Worm (Caenorhabditis elegans) whole organism, L3 larva: ENCODE measurements around the gene R193.1.
A peak's percentile ranks its signal among the peaks of the same experiment; 100 is the strongest.

ENCODE experiments used
- ZK546.5 ChIP-seq: sonication (generic microtip); optimal IDR thresholded peaks from 2 replicates; lab custom pipeline; 2017; ENCODE audit warnings: missing biosample characterization, missing genetic modification characterization
- aly-2 ChIP-seq: fragments of 150-350 bp; optimal IDR thresholded peaks from 2 replicates; lab custom pipeline; 2014; ENCODE audit warnings: missing biosample characterization, missing genetic modification characterization
- ama-1 ChIP-seq: fragments of 150-350 bp; optimal IDR thresholded peaks from 2 replicates; lab custom pipeline; 2018
- ceh-16 ChIP-seq: sonication (generic microtip); optimal IDR thresholded peaks from 2 replicates; lab custom pipeline; 2017; ENCODE audit warnings: missing biosample characterization, missing genetic modification characterization
- ceh-28 ChIP-seq: fragments of 150-350 bp; optimal IDR thresholded peaks from 2 replicates; lab custom pipeline; 2014; ENCODE audit warnings: missing biosample characterization, missing genetic modification reagents, missing genetic modification characterization
- ceh-82 ChIP-seq: fragments of 150-350 bp; optimal IDR thresholded peaks from 2 replicates; lab custom pipeline; 2014; ENCODE audit warnings: missing biosample characterization, missing genetic modification characterization
- daf-12 ChIP-seq: fragments of 150-350 bp; optimal IDR thresholded peaks from 2 replicates; lab custom pipeline; 2014; ENCODE audit warnings: missing biosample characterization, missing genetic modification reagents, missing genetic modification characterization
- egl-27 ChIP-seq: sonication (generic microtip); optimal IDR thresholded peaks from 4 replicates; lab custom pipeline; 2017; ENCODE audit warnings: missing biosample characterization, missing genetic modification reagents, missing genetic modification characterization
- egl-5 ChIP-seq: fragments of 150-350 bp; optimal IDR thresholded peaks from 2 replicates; lab custom pipeline; 2017; ENCODE audit warnings: missing biosample characterization, missing genetic modification reagents, missing genetic modification characterization, inconsistent platforms
- elt-1 ChIP-seq: fragments of 150-350 bp; optimal IDR thresholded peaks from 2 replicates; lab custom pipeline; 2014; ENCODE audit warnings: missing biosample characterization, missing genetic modification characterization
- elt-2 ChIP-seq: sonication (generic microtip); optimal IDR thresholded peaks from 2 replicates; lab custom pipeline; 2016; ENCODE audit warnings: missing genetic modification reagents, mild to moderate bottlenecking, missing genetic modification characterization, missing compliant biosample characterization
- elt-3 ChIP-seq, 3 experiments: fragments of 150-350 bp in 1 of 3; sonication (generic microtip) in 2 of 3; optimal IDR thresholded peaks; 2 replicates in 2 of 3; 4 replicates in 1 of 3; lab custom pipeline; 2014 to 2017; ENCODE audit warnings: missing biosample characterization in 3 of 3, missing genetic modification characterization in 3 of 3
- eor-1 ChIP-seq, 2 experiments: fragments of 150-350 bp; optimal IDR thresholded peaks; 2 replicates each; lab custom pipeline; 2014 to 2018; ENCODE audit warnings: missing biosample characterization in 2 of 2, missing genetic modification characterization in 2 of 2
- fkh-10 ChIP-seq: sonication (generic microtip); optimal IDR thresholded peaks from 2 replicates; lab custom pipeline; 2017; ENCODE audit warnings: missing biosample characterization, missing genetic modification reagents, missing genetic modification characterization
- fkh-2 ChIP-seq: fragments of 150-350 bp; optimal IDR thresholded peaks from 2 replicates; lab custom pipeline; 2014; ENCODE audit warnings: missing biosample characterization, missing genetic modification reagents, missing genetic modification characterization
- fos-1 ChIP-seq: fragments of 150-350 bp; optimal IDR thresholded peaks from 2 replicates; lab custom pipeline; 2014; ENCODE audit warnings: missing biosample characterization, missing genetic modification characterization
- hmg-11 ChIP-seq: sonication (generic microtip); optimal IDR thresholded peaks from 2 replicates; lab custom pipeline; 2016; ENCODE audit warnings: missing genetic modification characterization, missing compliant biosample characterization
- lin-15B ChIP-seq: fragments of 150-350 bp; optimal IDR thresholded peaks from 2 replicates; lab custom pipeline; 2014; ENCODE audit warnings: missing biosample characterization, missing genetic modification characterization
- mdl-1 ChIP-seq: fragments of 150-350 bp; optimal IDR thresholded peaks from 2 replicates; lab custom pipeline; 2014; ENCODE audit warnings: missing biosample characterization, missing genetic modification characterization
- mml-1 ChIP-seq: fragments of 150-350 bp; sonication (generic microtip); optimal IDR thresholded peaks from 3 replicates; lab custom pipeline; 2014; ENCODE audit warnings: missing biosample characterization, missing genetic modification characterization
- nfya-1 ChIP-seq: sonication (generic microtip); optimal IDR thresholded peaks from 2 replicates; lab custom pipeline; 2017; ENCODE audit warnings: missing genetic modification characterization, mild to moderate bottlenecking, missing compliant biosample characterization, antibody characterized with exemption, moderate library complexity; ENCODE audit not compliant: insufficient read depth
- nhr-11 ChIP-seq: fragments of 150-350 bp; optimal IDR thresholded peaks from 2 replicates; lab custom pipeline; 2014; ENCODE audit warnings: missing biosample characterization, missing genetic modification characterization
- nhr-237 ChIP-seq: fragments of 150-350 bp; optimal IDR thresholded peaks from 2 replicates; lab custom pipeline; 2014; ENCODE audit warnings: missing biosample characterization, missing genetic modification characterization
- nhr-25 ChIP-seq: sonication (generic microtip); optimal IDR thresholded peaks from 2 replicates; lab custom pipeline; 2017; ENCODE audit warnings: missing biosample characterization, missing genetic modification characterization
- nhr-43 ChIP-seq: sonication (generic microtip); optimal IDR thresholded peaks from 2 replicates; lab custom pipeline; 2016; ENCODE audit warnings: mild to moderate bottlenecking, missing genetic modification characterization, missing compliant biosample characterization; ENCODE audit not compliant: poor library complexity, severe bottlenecking
- nhr-76 ChIP-seq: fragments of 150-350 bp; sonication (generic microtip); optimal IDR thresholded peaks from 5 replicates; lab custom pipeline; 2014; ENCODE audit warnings: missing biosample characterization, missing genetic modification characterization
- pha-4 ChIP-seq: fragments of 150-350 bp; optimal IDR thresholded peaks from 2 replicates; lab custom pipeline; 2014; ENCODE audit warnings: missing biosample characterization, missing genetic modification reagents, missing genetic modification characterization
- sea-2 ChIP-seq: fragments of 150-350 bp; sonication (generic microtip); optimal IDR thresholded peaks from 4 replicates; lab custom pipeline; 2014; ENCODE audit warnings: missing biosample characterization, missing genetic modification reagents, missing genetic modification characterization
- snpc-4 ChIP-seq: fragments of 150-350 bp; optimal IDR thresholded peaks from 2 replicates; lab custom pipeline; 2014; ENCODE audit warnings: missing biosample characterization, missing genetic modification characterization
- tbx-2 ChIP-seq: sonication (generic microtip); optimal IDR thresholded peaks from 2 replicates; lab custom pipeline; 2016; ENCODE audit warnings: mild to moderate bottlenecking, missing genetic modification characterization, missing compliant biosample characterization
- unc-39 ChIP-seq: sonication (generic microtip); optimal IDR thresholded peaks from 4 replicates; lab custom pipeline; 2017; ENCODE audit warnings: missing biosample characterization, missing genetic modification characterization
- zag-1 ChIP-seq: fragments of 150-350 bp; optimal IDR thresholded peaks from 2 replicates; lab custom pipeline; 2014; ENCODE audit warnings: missing biosample characterization, missing genetic modification characterization
- ztf-11 ChIP-seq: fragments of 150-350 bp; optimal IDR thresholded peaks from 2 replicates; lab custom pipeline; 2014; ENCODE audit warnings: missing biosample characterization, missing genetic modification characterization
- ztf-4 ChIP-seq: fragments of 150-350 bp; optimal IDR thresholded peaks from 2 replicates; lab custom pipeline; 2014; ENCODE audit warnings: missing biosample characterization, missing genetic modification characterization

The R193.1 gene

ce11 chrX:1181271-1181958, 26.7 kb downstream of the R193.1 start:
- no peak for TF ChIP-seq ceh-28 (tag; lab: Kevin White, UChicago)
- TF ChIP-seq elt-3 (tag; optimal IDR thresholded peaks at IDR 0.05; lab: Kevin White, UChicago): no peak
- TF ChIP-seq hmg-11 (tag; lab: Kevin White, UChicago): no peak
- TF ChIP-seq ztf-4 (tag; lab: Kevin White, UChicago): no peak
- no peak for TF ChIP-seq ama-1 (lab: Kevin White, UChicago)
- no peak for TF ChIP-seq lin-15B (tag; lab: Kevin White, UChicago)
- TF ChIP-seq mml-1 (tag; lab: Kevin White, UChicago): no peak
- no peak for TF ChIP-seq snpc-4 (tag; lab: Kevin White, UChicago)
- no peak for TF ChIP-seq ztf-11 (tag; lab: Kevin White, UChicago)
- no peak for TF ChIP-seq aly-2
- no peak for TF ChIP-seq nhr-11 (tag; lab: Kevin White, UChicago)
- TF ChIP-seq unc-39 (tag; lab: Kevin White, UChicago): no peak
- TF ChIP-seq elt-1 (tag; lab: Kevin White, UChicago): no peak
- TF ChIP-seq fos-1 (tag; lab: Kevin White, UChicago): no peak
- TF ChIP-seq egl-5: no peak
- no peak for TF ChIP-seq fkh-10 (GFP tag; lab: Kevin White, UChicago)

- TF ChIP-seq elt-1 (tag; lab: Kevin White, UChicago) (no peak), fkh-2 (no peak), elt-2 (tag; lab: Kevin White, UChicago) (no peak), mdl-1 (tag; lab: Kevin White, UChicago) (no peak), daf-12 (tag; lab: Kevin White, UChicago) (no peak), nhr-237 (tag; lab: Kevin White, UChicago) (no peak), egl-5 (no peak), unc-39 (tag; lab: Kevin White, UChicago) (no peak), ztf-4 (tag; lab: Kevin White, UChicago) (no peak), pha-4 (tag; lab: Kevin White, UChicago) (no peak)
- TF ChIP-seq, all 47 proteins: peak for 0
Measured at ce11 chrX:1183258-1183657, 28.5 kb downstream of the R193.1 start.

ce11 chrX:1183985-1184384, 29.2 kb downstream of the R193.1 start:
- TF ChIP-seq mml-1 (tag; lab: Kevin White, UChicago): no peak
- TF ChIP-seq aly-2: no peak
- TF ChIP-seq tbx-2 (tag; lab: Kevin White, UChicago): no peak
- no peak for TF ChIP-seq nhr-76
- no peak for TF ChIP-seq egl-27 (tag; lab: Kevin White, UChicago)
- no peak for TF ChIP-seq ceh-16 (tag; lab: Kevin White, UChicago)
- TF ChIP-seq nhr-11 (tag; lab: Kevin White, UChicago): no peak
- TF ChIP-seq sea-2: no peak
- TF ChIP-seq elt-1 (tag; lab: Kevin White, UChicago): no peak
- no peak for TF ChIP-seq ceh-82 (tag; lab: Kevin White, UChicago)
- TF ChIP-seq nhr-43 (tag; lab: Kevin White, UChicago): no peak
- no peak for TF ChIP-seq eor-1 (tag; optimal IDR thresholded peaks at IDR 0.05; lab: Kevin White, UChicago)
- no peak for TF ChIP-seq nfya-1 (tag; lab: Kevin White, UChicago)
- TF ChIP-seq, all 47 proteins: peak for 0

- TF ChIP-seq ztf-11 (tag; lab: Kevin White, UChicago) (no peak), elt-2 (tag; lab: Kevin White, UChicago) (no peak), ZK546.5 (no peak), zag-1 (no peak), unc-39 (tag; lab: Kevin White, UChicago) (no peak), sea-2 (no peak), nfya-1 (tag; lab: Kevin White, UChicago) (peak; percentile 17), fkh-10 (GFP tag; lab: Kevin White, UChicago) (peak; percentile 57)
Measured at ce11 chrX:1185474-1185873, 30.7 kb downstream of the R193.1 start.

DNA sequence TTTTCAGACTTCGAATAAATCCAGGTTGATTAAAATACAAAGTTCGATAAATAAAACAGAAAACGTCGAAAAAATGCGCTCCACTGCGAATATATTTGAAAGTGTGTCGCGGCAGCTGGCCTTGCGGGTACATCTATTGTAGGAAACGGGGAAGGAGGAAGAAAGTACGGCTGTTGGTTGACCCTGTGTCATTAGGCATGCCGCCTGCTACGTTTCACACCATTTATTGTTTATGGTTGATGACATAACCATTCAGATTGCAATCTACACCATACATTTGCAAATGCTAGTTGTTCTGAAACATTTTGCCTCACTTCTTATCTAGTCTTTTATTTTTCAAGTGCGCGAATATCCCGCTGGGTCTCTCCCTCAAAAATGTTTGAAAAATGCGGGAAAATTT, 36.8 kb downstream of the R193.1 start, which contains the start of gene T13G4.4:
Gene T13G4.4, minus strand, starts transcription at position 97 of the 400 bp plus-strand sequence.
- TF ChIP-seq nhr-25 (tag; lab: Kevin White, UChicago) (peak; percentile 37), aly-2 (no peak)
